Fruit fly (Drosophila melanogaster) Kc167 (cell line): Measurements from ENCODE around the gene CG1529.

Source experiments
- h ChIP-seq: fragments of >200 bp; optimal IDR thresholded peaks from 3 replicates; lab custom pipeline; 2018; ENCODE audit warnings: missing external identifiers
- psq ChIP-seq: fragments of >200 bp; optimal IDR thresholded peaks from 2 replicates; lab custom pipeline; 2017; ENCODE audit warnings: missing external identifiers
- ttk ChIP-seq: sonication (Bioruptor generic); optimal IDR thresholded peaks from 2 replicates; lab custom pipeline; 2017; ENCODE audit warnings: missing external identifiers

DNA sequence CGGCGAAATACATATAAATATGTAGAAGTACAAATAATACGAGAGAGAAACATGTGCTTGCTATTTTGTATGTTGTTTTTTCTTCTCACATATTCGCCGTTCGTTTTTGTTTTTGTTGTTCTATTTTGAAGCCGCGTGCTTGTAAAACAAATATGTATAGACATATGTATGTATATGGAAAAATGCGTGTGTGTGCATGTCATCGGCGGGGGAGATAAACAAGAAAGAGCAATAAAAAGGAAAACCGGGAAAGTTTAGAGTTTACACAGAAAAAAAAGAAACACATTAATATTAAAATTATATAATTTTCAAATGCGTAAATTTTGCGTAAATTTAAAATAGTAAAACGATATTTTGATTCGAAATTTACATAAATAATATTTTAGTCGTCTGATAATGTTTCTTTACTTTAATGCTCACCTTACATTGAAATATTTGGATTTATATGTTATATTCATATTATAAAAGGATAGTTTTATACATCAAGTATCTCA, 13.7 kb upstream of the CG1529 start:
- TF ChIP-seq ttk (lab: Kevin White, UChicago) (no peak), h (lab: Kevin White, UChicago) (no peak), psq (no peak)
